Fruit fly (Drosophila melanogaster) whole organism, embryonic: Measurements from ENCODE around the gene Hat1.

Experiments used
- CG10959 ChIP-seq: fragments of 200-800 bp; sonication (Bioruptor generic); IDR thresholded peaks from 2 replicates; pipeline ENCODE4 v1.3.6; 2022; ENCODE audit warnings: missing biosample characterization, missing genetic modification characterization
- CG11560 ChIP-seq: fragments of 200-800 bp; sonication (Bioruptor generic); IDR thresholded peaks from 3 replicates; pipeline ENCODE4 v1.3.6; 2022; ENCODE audit warnings: missing biosample characterization, missing genetic modification characterization
- CG12155 ChIP-seq: fragments of 200-800 bp; sonication (Bioruptor generic); optimal IDR thresholded peaks from 3 replicates; lab custom pipeline; 2016; ENCODE audit warnings: missing biosample characterization, missing genetic modification characterization
- CG12659 ChIP-seq: fragments of 200-800 bp; sonication (Bioruptor generic); optimal IDR thresholded peaks from 3 replicates; lab custom pipeline; 2017; ENCODE audit warnings: mild to moderate bottlenecking, missing biosample characterization, missing genetic modification reagents, missing genetic modification characterization
- CG14710 ChIP-seq: fragments of 200-800 bp; sonication (Bioruptor generic); optimal IDR thresholded peaks from 3 replicates; lab custom pipeline; 2019; ENCODE audit warnings: missing biosample characterization, mild to moderate bottlenecking, missing genetic modification characterization, moderate library complexity
- CG14965 ChIP-seq: fragments of 200-800 bp; sonication (Bioruptor generic); optimal IDR thresholded peaks from 2 replicates; lab custom pipeline; 2016; ENCODE audit warnings: missing biosample characterization, missing genetic modification characterization, borderline replicate concordance
- CG15073 ChIP-seq: fragments of 200-800 bp; sonication (Bioruptor generic); optimal IDR thresholded peaks from 2 replicates; lab custom pipeline; 2016; ENCODE audit warnings: missing biosample characterization, missing genetic modification characterization
- CG1603 ChIP-seq: fragments of 200-800 bp; sonication (Bioruptor generic); optimal IDR thresholded peaks from 2 replicates; lab custom pipeline; 2019; ENCODE audit warnings: missing biosample characterization, mild to moderate bottlenecking, missing genetic modification characterization, moderate library complexity
- CG17186 ChIP-seq: fragments of 200-800 bp; sonication (Bioruptor generic); optimal IDR thresholded peaks from 3 replicates; lab custom pipeline; 2017; ENCODE audit warnings: missing biosample characterization, missing genetic modification reagents, missing genetic modification characterization
- CG17568 ChIP-seq: fragments of 200-800 bp; sonication (Bioruptor generic); optimal IDR thresholded peaks from 2 replicates; lab custom pipeline; 2018; ENCODE audit warnings: missing biosample characterization, mild to moderate bottlenecking, missing genetic modification characterization, moderate library complexity
- CG17802 ChIP-seq: fragments of 200-800 bp; sonication (Bioruptor generic); optimal IDR thresholded peaks from 2 replicates; lab custom pipeline; 2018; ENCODE audit warnings: missing biosample characterization, mild to moderate bottlenecking, missing genetic modification characterization, moderate library complexity
- CG1792 ChIP-seq: fragments of 200-800 bp; sonication (Bioruptor generic); optimal IDR thresholded peaks from 2 replicates; lab custom pipeline; 2016; ENCODE audit warnings: missing biosample characterization, missing genetic modification characterization
- CG2129 ChIP-seq: fragments of 200-800 bp; sonication (Bioruptor generic); IDR thresholded peaks from 2 replicates; pipeline ENCODE4 v1.3.6; 2022; ENCODE audit warnings: missing biosample characterization, missing genetic modification characterization; ENCODE audit not compliant: partially characterized antibody
- CG2202 ChIP-seq: fragments of 200-800 bp; sonication (Bioruptor generic); optimal IDR thresholded peaks from 2 replicates; lab custom pipeline; 2018; ENCODE audit warnings: missing biosample characterization, mild to moderate bottlenecking, missing genetic modification characterization
- CG31441 ChIP-seq: fragments of 200-800 bp; sonication (Bioruptor generic); IDR thresholded peaks from 2 replicates; pipeline ENCODE4 v1.3.6; 2022; ENCODE audit warnings: missing biosample characterization, missing genetic modification characterization
- CG34224 ChIP-seq: fragments of 200-800 bp; sonication (Bioruptor generic); IDR thresholded peaks from 3 replicates; pipeline ENCODE4 v1.3.6; 2022; ENCODE audit warnings: missing biosample characterization, missing genetic modification characterization; ENCODE audit not compliant: partially characterized antibody
- CG34376 ChIP-seq: fragments of 200-800 bp; sonication (Bioruptor generic); optimal IDR thresholded peaks from 2 replicates; lab custom pipeline; 2018; ENCODE audit warnings: missing biosample characterization, mild to moderate bottlenecking, missing genetic modification characterization
- CG4360 ChIP-seq: fragments of 200-800 bp; sonication (Bioruptor generic); IDR thresholded peaks from 2 replicates; pipeline ENCODE4 v1.3.6; 2022; ENCODE audit warnings: missing biosample characterization, missing genetic modification characterization
- CG6654 ChIP-seq: fragments of 200-800 bp; sonication (Bioruptor generic); optimal IDR thresholded peaks from 2 replicates; lab custom pipeline; 2017; ENCODE audit warnings: missing biosample characterization, mild to moderate bottlenecking, missing genetic modification characterization
- CG7556 ChIP-seq: fragments of 200-800 bp; sonication (Bioruptor generic); optimal IDR thresholded peaks from 2 replicates; lab custom pipeline; 2017; ENCODE audit warnings: missing biosample characterization, mild to moderate bottlenecking, missing genetic modification characterization
- CG9437 ChIP-seq: fragments of 200-800 bp; sonication (Bioruptor generic); optimal IDR thresholded peaks from 2 replicates; lab custom pipeline; 2018; ENCODE audit warnings: missing biosample characterization, mild to moderate bottlenecking, missing genetic modification characterization
- CG9817 ChIP-seq: fragments of 200-800 bp; sonication (Bioruptor generic); optimal IDR thresholded peaks from 2 replicates; lab custom pipeline; 2018; ENCODE audit warnings: missing biosample characterization, mild to moderate bottlenecking, missing genetic modification characterization, moderate library complexity
- Camta ChIP-seq: fragments of 200-800 bp; sonication (Bioruptor generic); optimal IDR thresholded peaks from 2 replicates; lab custom pipeline; 2016; ENCODE audit warnings: missing biosample characterization, missing genetic modification characterization
- Dfd ChIP-seq, 2 experiments: fragments of >200 bp; optimal IDR thresholded peaks; 2 replicates each; lab custom pipeline; 2017; ENCODE audit warnings: missing biosample characterization in 2 of 2, missing genetic modification characterization in 2 of 2
- Gug ChIP-seq: fragments of 200-800 bp; sonication (Bioruptor generic); IDR thresholded peaks from 4 replicates; pipeline ENCODE4 v1.3.6; 2022; ENCODE audit warnings: missing biosample characterization, missing genetic modification characterization
- H2.0 ChIP-seq: fragments of 200-800 bp; sonication (Bioruptor generic); IDR thresholded peaks from 2 replicates; pipeline ENCODE4 v1.3.6; 2022; ENCODE audit warnings: missing biosample characterization, missing genetic modification characterization
- HLH3B ChIP-seq: fragments of 200-800 bp; sonication (Bioruptor generic); IDR thresholded peaks from 2 replicates; pipeline ENCODE4 v1.3.6; 2022; ENCODE audit warnings: missing biosample characterization, missing genetic modification characterization
- NFAT ChIP-seq: fragments of 200-800 bp; sonication (Bioruptor generic); IDR thresholded peaks from 2 replicates; pipeline ENCODE4 v1.3.6; 2022; ENCODE audit warnings: missing biosample characterization, missing genetic modification characterization
- Nf-YB ChIP-seq: fragments of 200-800 bp; sonication (Bioruptor generic); optimal IDR thresholded peaks from 3 replicates; lab custom pipeline; 2019; ENCODE audit warnings: missing biosample characterization, mild to moderate bottlenecking, missing genetic modification characterization, moderate library complexity
- Ravus ChIP-seq: fragments of 200-800 bp; sonication (Bioruptor generic); IDR thresholded peaks from 2 replicates; pipeline ENCODE4 v1.3.6; 2022; ENCODE audit warnings: missing biosample characterization, missing genetic modification characterization
- Rfx ChIP-seq: fragments of 200-800 bp; sonication (Bioruptor generic); IDR thresholded peaks from 2 replicates; pipeline ENCODE4 v1.3.6; 2022; ENCODE audit warnings: missing biosample characterization, missing genetic modification characterization
- Sox102F ChIP-seq: fragments of 200-800 bp; sonication (Bioruptor generic); optimal IDR thresholded peaks from 2 replicates; lab custom pipeline; 2018; ENCODE audit warnings: missing biosample characterization, mild to moderate bottlenecking, missing genetic modification characterization, moderate library complexity
- Spps ChIP-seq: fragments of 200-800 bp; sonication (Bioruptor generic); optimal IDR thresholded peaks from 2 replicates; lab custom pipeline; 2018; ENCODE audit warnings: missing biosample characterization, mild to moderate bottlenecking, missing genetic modification characterization
- Tbp ChIP-seq: fragments of >200 bp; optimal IDR thresholded peaks from 2 replicates; lab custom pipeline; 2018; ENCODE audit warnings: missing biosample characterization, missing genetic modification characterization
- ara ChIP-seq: fragments of 200-800 bp; sonication (Bioruptor generic); IDR thresholded peaks from 2 replicates; pipeline ENCODE4 v1.3.6; 2022; ENCODE audit warnings: missing biosample characterization, missing genetic modification characterization
- bab2 ChIP-seq: fragments of 200-800 bp; sonication (Bioruptor generic); optimal IDR thresholded peaks from 2 replicates; lab custom pipeline; 2016; ENCODE audit warnings: missing biosample characterization, missing genetic modification characterization
- bowl ChIP-seq: fragments of 200-800 bp; sonication (Bioruptor generic); IDR thresholded peaks from 2 replicates; pipeline ENCODE4 v1.3.6; 2022; ENCODE audit warnings: missing biosample characterization, missing genetic modification characterization
- chif ChIP-seq, 2 experiments: fragments of 200-800 bp; sonication (Bioruptor generic); optimal IDR thresholded peaks; 3 replicates each; lab custom pipeline; 2016; ENCODE audit warnings: missing biosample characterization in 2 of 2, missing genetic modification characterization in 2 of 2
- chn ChIP-seq: fragments of 200-800 bp; sonication (Bioruptor generic); optimal IDR thresholded peaks from 2 replicates; lab custom pipeline; 2016; ENCODE audit warnings: missing biosample characterization, missing genetic modification characterization
- gcm2 ChIP-seq: fragments of 200-800 bp; sonication (Bioruptor generic); optimal IDR thresholded peaks from 2 replicates; lab custom pipeline; 2016; ENCODE audit warnings: missing biosample characterization, missing genetic modification characterization
- hkb ChIP-seq, 2 experiments: fragments of 200-800 bp in 1 of 2; fragments of >200 bp in 1 of 2; sonication (Bioruptor generic) in 1 of 2; IDR thresholded peaks in 1 of 2; optimal IDR thresholded peaks in 1 of 2; 2 replicates each; pipeline versions ENCODE4 v1.3.6 to Lab custom; 2017 to 2022; ENCODE audit warnings: missing biosample characterization in 1 of 2, missing genetic modification characterization in 1 of 2
- kni ChIP-seq: fragments of 200-800 bp; sonication (Bioruptor generic); optimal IDR thresholded peaks from 3 replicates; lab custom pipeline; 2017; ENCODE audit warnings: mild to moderate bottlenecking, missing biosample characterization, missing genetic modification reagents, missing genetic modification characterization
- lola ChIP-seq, 3 experiments: fragments of >200 bp in 2 of 3; fragments of 200-800 bp in 1 of 3; sonication (Bioruptor generic) in 1 of 3; optimal IDR thresholded peaks; 2 replicates each; lab custom pipeline; 2017 to 2019; ENCODE audit warnings: missing biosample characterization in 3 of 3, missing genetic modification characterization in 3 of 3, mild to moderate bottlenecking in 1 of 3, moderate library complexity in 1 of 3
- nerfin-1 ChIP-seq: fragments of 200-800 bp; sonication (Bioruptor generic); optimal IDR thresholded peaks from 3 replicates; lab custom pipeline; 2019; ENCODE audit warnings: missing biosample characterization, mild to moderate bottlenecking, missing genetic modification characterization, moderate library complexity
- nmo ChIP-seq: fragments of 200-800 bp; sonication (Bioruptor generic); optimal IDR thresholded peaks from 2 replicates; lab custom pipeline; 2018; ENCODE audit warnings: missing biosample characterization, mild to moderate bottlenecking, missing genetic modification characterization, moderate library complexity
- sc ChIP-seq, 3 experiments: fragments of >200 bp in 2 of 3; fragments of 200-800 bp in 1 of 3; sonication (Bioruptor generic) in 1 of 3; optimal IDR thresholded peaks; 2 replicates in 2 of 3; 3 replicates in 1 of 3; lab custom pipeline; 2017; ENCODE audit warnings: mild to moderate bottlenecking in 1 of 3, missing biosample characterization in 1 of 3, missing genetic modification characterization in 1 of 3, missing genetic modification reagents in 1 of 3
- tgo ChIP-seq: fragments of 200-800 bp; sonication (Bioruptor generic); IDR thresholded peaks from 3 replicates; pipeline ENCODE4 v1.3.6; 2022; ENCODE audit warnings: missing biosample characterization, missing genetic modification characterization
- vfl ChIP-seq: fragments of 200-800 bp; sonication (Bioruptor generic); optimal IDR thresholded peaks from 2 replicates; lab custom pipeline; 2016; ENCODE audit warnings: missing biosample characterization, missing genetic modification characterization
- yki ChIP-seq: fragments of >200 bp; optimal IDR thresholded peaks from 3 replicates; lab custom pipeline; 2018

Hat1 gene

DNA sequence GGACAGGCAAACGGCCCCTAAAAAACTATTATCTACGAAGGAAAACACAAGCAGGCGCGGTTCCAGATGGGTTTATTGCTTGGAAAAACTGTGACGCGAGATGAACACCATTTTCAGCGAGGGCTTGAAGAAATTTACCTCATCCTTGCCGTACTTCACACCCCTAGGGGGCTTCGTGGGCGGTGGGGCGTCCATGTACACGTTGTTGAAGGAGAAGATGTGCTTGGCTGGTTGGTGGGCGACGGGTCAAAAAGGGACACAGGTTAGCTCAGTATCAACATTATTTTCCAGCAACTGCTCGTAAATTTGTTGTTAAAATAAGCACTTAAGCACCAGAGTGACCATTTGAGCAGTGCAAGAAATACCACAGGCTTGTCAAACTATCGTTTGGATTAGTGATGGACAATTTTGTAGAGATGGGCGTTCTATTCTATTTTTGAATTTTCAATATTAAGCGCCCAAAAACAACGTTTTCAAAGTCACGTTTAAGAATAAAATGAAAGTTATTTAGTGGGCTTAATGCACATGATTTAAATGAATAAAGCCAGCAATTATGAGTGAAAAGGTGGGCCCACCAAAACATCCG lies 30.5 kb downstream of the Hat1 start, which contains the start of gene Sec8 (continued):
- TF ChIP-seq H2.0: no peak
- peak; percentile 72 for TF ChIP-seq CG1603
- peak in 1 of 3 experiments; percentile 12 for TF ChIP-seq lola (GFP tag; optimal IDR thresholded peaks at IDR 0.05; lab: Kevin White, UChicago)
- peak; percentile 33 for TF ChIP-seq CG17186 (GFP tag; lab: Kevin White, UChicago)
- no peak for TF ChIP-seq CG17802 (tag; lab: Kevin White, UChicago)
- peak; percentile 78 for TF ChIP-seq CG2129 (GFP tag; lab: Robert Waterston, UW)
- TF ChIP-seq CG2202: no peak
- TF ChIP-seq ara (GFP tag; lab: Robert Waterston, UW): no peak
- peak; percentile 14 for TF ChIP-seq CG1792 (GFP tag; lab: Kevin White, UChicago)
- no peak for TF ChIP-seq gcm2 (GFP tag; lab: Kevin White, UChicago)
- TF ChIP-seq yki (lab: Kevin White, UChicago): no peak
- 0 out of 2 replicates have a peak, but pooled peaks have one; percentile 5 for TF ChIP-seq CG4360 (GFP tag; lab: Robert Waterston, UW)
- peak; percentile 63 for TF ChIP-seq CG14710 (tag; lab: Kevin White, UChicago)
- peak; percentile 66; the same call in 1 of the 2 replicates for TF ChIP-seq Rfx (GFP tag; lab: Robert Waterston, UW)
- peak; percentile 74 for TF ChIP-seq CG34224 (GFP tag; lab: Robert Waterston, UW)
- no peak for TF ChIP-seq sc (optimal IDR thresholded peaks at IDR 0.05; lab: Kevin White, UChicago)
- TF ChIP-seq sc (GFP tag; optimal IDR thresholded peaks at IDR 0.05; lab: Kevin White, UChicago): no peak
- no peak for TF ChIP-seq CG14965
- no peak for TF ChIP-seq CG6654 (GFP tag; lab: Kevin White, UChicago)
- no peak for TF ChIP-seq vfl (GFP tag; lab: Kevin White, UChicago)
- TF ChIP-seq CG12155: peak; percentile 51
- TF ChIP-seq CG17568 (GFP tag; lab: Kevin White, UChicago): no peak
- TF ChIP-seq hkb (optimal IDR thresholded peaks at IDR 0.05; lab: Kevin White, UChicago): no peak
- no peak for TF ChIP-seq hkb (GFP tag; IDR thresholded peaks at IDR 0.05; lab: Robert Waterston, UW)
- TF ChIP-seq NFAT (GFP tag; lab: Robert Waterston, UW): no peak; the same call in 1 of the 2 replicates
- no peak for TF ChIP-seq Camta (GFP tag; lab: Kevin White, UChicago)
- TF ChIP-seq CG10959 (GFP tag; lab: Robert Waterston, UW): no peak
- no peak for TF ChIP-seq CG7556
- no peak for TF ChIP-seq Dfd (GFP tag; optimal IDR thresholded peaks at IDR 0.05; lab: Kevin White, UChicago)
- TF ChIP-seq Ravus: no peak
- no peak for TF ChIP-seq CG15073
- no peak for TF ChIP-seq HLH3B
- no peak for TF ChIP-seq CG31441 (GFP tag; lab: Robert Waterston, UW)
- no peak for TF ChIP-seq CG11560 (tag; lab: Robert Waterston, UW)
- no peak for TF ChIP-seq bowl (GFP tag; lab: Robert Waterston, UW)
- peak; percentile 62 for TF ChIP-seq nmo (GFP tag; lab: Kevin White, UChicago)
- TF ChIP-seq CG9437 (GFP tag; lab: Kevin White, UChicago): no peak
- no peak for TF ChIP-seq bab2 (GFP tag; lab: Kevin White, UChicago)
- no peak for TF ChIP-seq kni (GFP tag; lab: Kevin White, UChicago)
- TF ChIP-seq CG12659 (GFP tag; lab: Kevin White, UChicago): peak; percentile 56
- TF ChIP-seq CG9817 (tag; lab: Kevin White, UChicago): peak; percentile 30
- 0 out of 3 replicates have a peak, but pooled peaks have one; percentile 31 for TF ChIP-seq tgo
- TF ChIP-seq Gug (GFP tag; lab: Robert Waterston, UW): peak; percentile 40; the same call in 2 of the 4 replicates
- peak in 1 of 2 experiments; percentile 43 for TF ChIP-seq chif (GFP tag; optimal IDR thresholded peaks at IDR 0.05; lab: Kevin White, UChicago)
- no peak for TF ChIP-seq Nf-YB
- TF ChIP-seq chn (GFP tag; lab: Kevin White, UChicago): peak; percentile 22
- no peak for TF ChIP-seq Sox102F (GFP tag; lab: Kevin White, UChicago)
- no peak for TF ChIP-seq nerfin-1 (tag; lab: Kevin White, UChicago)
- no peak for TF ChIP-seq Tbp
- peak; percentile 12 for TF ChIP-seq CG34376 (GFP tag; lab: Kevin White, UChicago)
- TF ChIP-seq Spps: no peak
